Fruit fly (Drosophila melanogaster): ENCODE data around the gene Fkbp39.

Gene Fkbp39

DNA sequence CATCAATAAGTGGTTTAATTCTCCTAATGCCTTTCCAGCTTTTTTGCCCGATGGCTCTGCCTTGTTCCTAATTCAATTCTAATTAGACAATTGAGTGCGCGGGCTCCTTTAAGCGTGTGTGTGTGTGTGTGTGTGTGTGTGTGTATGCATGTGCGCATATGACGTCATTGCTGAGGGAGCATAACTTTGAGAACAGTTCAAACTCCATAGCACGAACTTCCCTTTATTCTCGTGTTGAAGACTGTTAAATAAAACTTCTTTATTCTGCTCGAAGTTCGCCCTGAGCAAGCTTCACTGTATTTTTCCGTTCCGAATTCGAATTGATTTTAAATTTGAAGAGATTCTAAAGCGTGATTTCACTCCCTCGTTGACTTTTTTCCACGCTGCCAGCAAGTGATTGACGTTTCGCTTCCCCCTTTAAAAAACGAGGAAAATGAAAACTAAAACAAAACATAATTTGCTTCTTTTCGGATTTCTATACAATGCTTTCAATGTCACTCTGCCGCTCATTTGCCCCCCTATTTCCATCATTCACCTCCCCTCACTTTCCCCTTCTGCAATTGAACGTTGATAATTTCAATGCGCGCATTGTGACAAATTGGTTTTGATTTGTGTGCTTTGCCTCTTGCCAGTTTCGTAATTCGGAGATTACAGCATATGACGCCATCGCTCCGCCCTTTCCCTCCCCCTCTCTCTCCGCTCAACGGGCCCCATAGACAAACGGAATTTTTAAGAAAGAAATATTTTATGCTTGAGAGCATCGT, 40.5 kb downstream of the Fkbp39 start (continued):
- TF ChIP-seq CG1603 (tag; optimal IDR thresholded peaks at IDR 0.05) (peak; percentile 35), CG13624 (GFP tag; optimal IDR thresholded peaks at IDR 0.05) (peak; percentile 16), CG17385 (GFP tag; optimal IDR thresholded peaks at IDR 0.05) (no peak), CG2116 (GFP tag; optimal IDR thresholded peaks at IDR 0.05) (no peak), CG9876 (GFP tag; optimal IDR thresholded peaks at IDR 0.05) (peak; percentile 2), CG17186 (GFP tag; optimal IDR thresholded peaks at IDR 0.05) (no peak), CG11723 (GFP tag; optimal IDR thresholded peaks at IDR 0.05) (peak; percentile 8), Kr (GFP tag; optimal IDR thresholded peaks at IDR 0.05) (no peak), GATAe (GFP tag; conservative IDR thresholded peaks at IDR 0.05) (no peak), croc (GFP tag; conservative IDR thresholded peaks at IDR 0.05) (no peak), CG12104 (GFP tag; optimal IDR thresholded peaks at IDR 0.05) (no peak), CoRest (tag; optimal IDR thresholded peaks at IDR 0.05) (peak; percentile 35), corto (GFP tag; optimal IDR thresholded peaks at IDR 0.05) (no peak), sens (GFP tag) (peak; percentile 74), CG15696 (tag; optimal IDR thresholded peaks at IDR 0.05) (peak; percentile 7), mirr (GFP tag; optimal IDR thresholded peaks at IDR 0.05) (peak; percentile 58), pum (GFP tag; optimal IDR thresholded peaks at IDR 0.05) (peak; percentile 33), onecut (GFP tag; IDR thresholded peaks at IDR 0.05) (peak; percentile 42), sim (GFP tag; IDR thresholded peaks at IDR 0.05) (no peak), gcm (GFP tag; optimal IDR thresholded peaks at IDR 0.05) (peak; percentile 2), Fer3 (tag; optimal IDR thresholded peaks at IDR 0.05) (peak; percentile 25), Lpt (GFP tag; optimal IDR thresholded peaks at IDR 0.05) (no peak), rib (GFP tag; IDR thresholded peaks at IDR 0.05) (no peak), kay (GFP tag; optimal IDR thresholded peaks at IDR 0.05) (no peak), abd-A (tag; optimal IDR thresholded peaks at IDR 0.05) (peak; percentile 30), CG13424 (tag; optimal IDR thresholded peaks at IDR 0.05) (peak; percentile 35), Rfx (GFP tag; IDR thresholded peaks at IDR 0.05) (no peak), grau (tag; optimal IDR thresholded peaks at IDR 0.05) (peak; percentile 95), CG18599 (GFP tag; optimal IDR thresholded peaks at IDR 0.05) (peak; percentile 73), BEAF-32 (GFP tag; optimal IDR thresholded peaks at IDR 0.05) (no peak), CG15601 (tag; optimal IDR thresholded peaks at IDR 0.05) (no peak), Lim3 (GFP tag; IDR thresholded peaks at IDR 0.05) (no peak), lov (optimal IDR thresholded peaks at IDR 0.05) (no peak), lov (GFP tag; IDR thresholded peaks at IDR 0.05) (no peak), HLH54F (GFP tag; optimal IDR thresholded peaks at IDR 0.05) (peak; percentile 6), crc (GFP tag; optimal IDR thresholded peaks at IDR 0.05) (peak; percentile 20), CG2678 (tag; optimal IDR thresholded peaks at IDR 0.05) (peak; percentile 43), CG15479 (GFP tag; optimal IDR thresholded peaks at IDR 0.05) (no peak), schlank (tag; optimal IDR thresholded peaks at IDR 0.05) (no peak), CG34422 (GFP tag; IDR thresholded peaks at IDR 0.05) (no peak), NfI (GFP tag; optimal IDR thresholded peaks at IDR 0.05) (peak; percentile 27), gem (tag; optimal IDR thresholded peaks at IDR 0.05) (peak; percentile 43), CG9817 (tag; optimal IDR thresholded peaks at IDR 0.05) (peak; percentile 46), CG10209 (GFP tag; optimal IDR thresholded peaks at IDR 0.05) (peak; percentile 8), CG8924 (tag; optimal IDR thresholded peaks at IDR 0.05) (peak; percentile 14), Dfd (GFP tag; optimal IDR thresholded peaks at IDR 0.05) (peak in 1 of 2 experiments; percentile 82), Atf-2 (GFP tag; optimal IDR thresholded peaks at IDR 0.05) (peak; percentile 48), inv (GFP tag; IDR thresholded peaks at IDR 0.05; ENCODE audit: partially characterized antibody) (no peak), ro (GFP tag; IDR thresholded peaks at IDR 0.05) (no peak), CG12155 (GFP tag; optimal IDR thresholded peaks at IDR 0.05) (peak; percentile 31)

Data from whole organism, embryonic.